Worm (Caenorhabditis elegans) whole organism, L1 larva: Measurements from ENCODE around the gene oac-12.

ENCODE experiments used
- ama-1 ChIP-seq: fragments of 150-350 bp; optimal IDR thresholded peaks from 2 replicates; lab custom pipeline; 2014
- ceh-88 ChIP-seq: fragments of 200-800 bp; sonication (Bioruptor generic); IDR thresholded peaks from 2 replicates; pipeline ENCODE4 v1.3.6; 2022; ENCODE audit warnings: missing genetic modification characterization, missing compliant biosample characterization
- lin-15B ChIP-seq: fragments of 150-350 bp; sonication (generic microtip); optimal IDR thresholded peaks from 3 replicates; lab custom pipeline; 2014; ENCODE audit warnings: missing biosample characterization, missing genetic modification characterization
- nhr-28 ChIP-seq: fragments of 150-350 bp; optimal IDR thresholded peaks from 2 replicates; lab custom pipeline; 2014; ENCODE audit warnings: missing biosample characterization, missing genetic modification characterization
- tlp-1 ChIP-seq: fragments of 150-350 bp; optimal IDR thresholded peaks from 2 replicates; lab custom pipeline; 2014; ENCODE audit warnings: missing biosample characterization, missing genetic modification characterization
- unc-62 ChIP-seq: fragments of 150-350 bp; optimal IDR thresholded peaks from 2 replicates; lab custom pipeline; 2014; ENCODE audit warnings: missing biosample characterization, missing genetic modification reagents, missing genetic modification characterization
- zag-1 ChIP-seq: fragments of 150-350 bp; optimal IDR thresholded peaks from 2 replicates; lab custom pipeline; 2014; ENCODE audit warnings: missing biosample characterization, missing genetic modification characterization

DNA sequence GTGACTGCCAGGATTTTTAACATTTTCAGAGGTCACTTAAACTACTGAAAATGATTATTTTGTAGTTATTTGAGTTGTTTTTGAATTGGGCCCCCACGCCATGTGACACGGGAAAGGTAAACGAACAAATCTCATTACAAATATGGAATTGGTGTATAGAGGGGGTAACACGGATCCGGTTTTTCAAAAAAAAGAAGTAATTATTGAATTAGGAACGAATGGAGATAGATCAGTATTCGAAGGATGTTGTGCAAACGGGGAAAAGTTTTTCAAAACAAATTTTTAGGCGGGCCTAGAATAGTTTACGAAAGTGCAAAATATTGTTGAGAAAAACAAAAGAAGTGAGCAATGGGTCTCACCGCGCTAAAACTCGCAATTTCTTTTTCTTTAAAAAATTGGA, 34.1 kb upstream of the oac-12 start, which contains the start of gene F32D1.11:
- TF ChIP-seq lin-15B (no peak), ama-1 (no peak), zag-1 (no peak), tlp-1 (tag; lab: Kevin White, UChicago) (no peak), unc-62 (GFP tag; lab: Kevin White, UChicago) (no peak), ceh-88 (GFP tag; lab: Robert Waterston, UW) (no peak), nhr-28 (no peak)
